Worm (Caenorhabditis elegans): ENCODE data around the gene str-130.

The str-130 gene

ce11 chrV:8040247-8041084, 50.0 kb downstream of the str-130 start:
- TF ChIP-seq somi-1 (GFP tag; optimal IDR thresholded peaks at IDR 0.05) (peak; percentile 54), rpc-1 (optimal IDR thresholded peaks at IDR 0.05) (peak; percentile 38), rpc-1 (tag; optimal IDR thresholded peaks at IDR 0.05) (no peak), ama-1 (optimal IDR thresholded peaks at IDR 0.05) (peak; percentile 86), ama-1 (GFP tag; optimal IDR thresholded peaks at IDR 0.05) (no peak), ztf-25 (GFP tag; IDR thresholded peaks at IDR 0.05) (no peak), hsf-1 (GFP tag; IDR thresholded peaks at IDR 0.05) (peak; percentile 89), F52B5.7 (tag; optimal IDR thresholded peaks at IDR 0.05) (no peak), dox-1 (GFP tag; IDR thresholded peaks at IDR 0.05) (0 out of 2 replicates have a peak, but pooled peaks have one; percentile 5), F10E7.11 (tag; optimal IDR thresholded peaks at IDR 0.05) (no peak)

- TF ChIP-seq Y56A3A.18 (GFP tag; IDR thresholded peaks at IDR 0.05) (0 out of 2 replicates have a peak, but pooled peaks have one; percentile 10), Y95B8A.8 (GFP tag; IDR thresholded peaks at IDR 0.05) (no peak)
Measured at ce11 chrV:8039606-8040005, 50.9 kb downstream of the str-130 start.
